Worm (Caenorhabditis elegans) whole organism, midembryonic: ENCODE results near the gene ZK829.9.

Experiments
- cog-1 ChIP-seq: sonication (generic microtip); optimal IDR thresholded peaks from 2 replicates; lab custom pipeline; 2016; ENCODE audit warnings: missing genetic modification characterization, missing compliant biosample characterization
- flt-1 ChIP-seq: fragments of 200-800 bp; sonication (Bioruptor generic); IDR thresholded peaks from 2 replicates; pipeline ENCODE4 v1.3.6; 2022; ENCODE audit warnings: missing genetic modification characterization, missing compliant biosample characterization
- klf-2 ChIP-seq: fragments of 200-800 bp; sonication (Bioruptor generic); conservative IDR thresholded peaks from 2 replicates; pipeline ENCODE4 v1.3.6; 2022; ENCODE audit warnings: missing genetic modification reagents, missing genetic modification characterization, missing compliant biosample characterization
- med-1 ChIP-seq: sonication (generic microtip); optimal IDR thresholded peaks from 2 replicates; lab custom pipeline; 2017; ENCODE audit warnings: missing genetic modification characterization, mild to moderate bottlenecking, missing compliant biosample characterization, antibody characterized with exemption, missing genetic modification reagents; ENCODE audit not compliant: insufficient read depth
- ref-1 ChIP-seq: fragments of 200-800 bp; sonication (Bioruptor generic); conservative IDR thresholded peaks from 2 replicates; pipeline ENCODE4 v1.3.6; 2022; ENCODE audit warnings: missing genetic modification reagents, missing genetic modification characterization, missing compliant biosample characterization
- ztf-23 ChIP-seq: fragments of 200-800 bp; sonication (Bioruptor generic); IDR thresholded peaks from 2 replicates; pipeline ENCODE4 v1.3.6; 2022; ENCODE audit warnings: missing genetic modification reagents, missing genetic modification characterization, missing compliant biosample characterization
- ztf-29 ChIP-seq: fragments of 200-800 bp; sonication (Bioruptor generic); IDR thresholded peaks from 2 replicates; pipeline ENCODE4 v1.3.6; 2022; ENCODE audit warnings: missing genetic modification reagents, missing genetic modification characterization, missing compliant biosample characterization

DNA sequence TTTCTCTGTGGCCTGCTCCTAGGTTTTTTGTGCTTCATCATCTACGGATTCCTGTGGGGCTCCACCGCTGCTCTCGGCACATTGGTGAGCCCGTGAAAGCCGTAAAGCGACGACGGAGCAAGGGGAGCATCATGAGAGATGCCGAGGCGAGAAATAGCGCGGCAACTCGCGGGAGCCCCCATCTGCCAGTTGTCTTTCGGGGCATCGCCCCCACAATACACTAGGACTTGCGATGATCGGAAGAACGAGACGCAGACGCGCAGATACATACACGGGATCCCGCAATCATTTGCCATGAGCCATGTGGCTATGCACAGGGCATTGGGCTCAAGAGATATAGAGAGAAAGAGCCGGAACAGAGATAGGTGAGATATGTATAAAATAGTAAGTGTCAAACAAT is 40.0 kb downstream of the ZK829.9 start:
- TF ChIP-seq med-1 (no peak), cog-1 (tag; lab: Kevin White, UChicago) (no peak), flt-1 (GFP tag; lab: Robert Waterston, UW) (no peak), ref-1 (GFP tag; lab: Robert Waterston, UW) (no peak), ztf-29 (GFP tag; lab: Robert Waterston, UW) (no peak), klf-2 (GFP tag; lab: Robert Waterston, UW) (no peak), ztf-23 (GFP tag; lab: Robert Waterston, UW) (no peak)
